Worm (Caenorhabditis elegans): ENCODE measurements around the gene dct-17.

dct-17 gene

DNA sequence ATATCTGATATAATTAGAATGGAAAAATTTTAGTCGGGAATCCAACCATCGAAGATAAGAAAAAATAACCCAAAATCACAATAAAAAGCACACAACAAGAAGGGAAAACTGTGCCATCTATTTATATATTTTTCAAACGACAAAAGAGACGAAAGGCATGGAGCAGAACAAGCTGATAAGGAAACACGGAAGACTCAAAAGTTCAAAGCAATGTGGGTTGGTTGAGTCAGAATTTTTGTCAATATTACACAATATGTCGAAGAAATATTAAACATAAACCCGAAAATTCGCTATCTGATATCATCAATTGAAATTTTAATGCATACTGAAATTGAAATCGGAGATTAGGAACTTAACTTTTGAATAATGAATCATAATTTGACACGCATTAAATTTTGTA, 14.3 kb upstream of the dct-17 start, which contains the start of gene F35E12.9:
F35E12.9 (minus strand) TSS at position 227 of the 400 bp plus-strand sequence.
- TF ChIP-seq him-1 (tag; optimal IDR thresholded peaks at IDR 0.05) (no peak), dao-5 (tag; optimal IDR thresholded peaks at IDR 0.05) (no peak), W03F9.2 (tag; optimal IDR thresholded peaks at IDR 0.05) (no peak)

- TF ChIP-seq W03F9.2 (tag; optimal IDR thresholded peaks at IDR 0.05) (no peak), dao-5 (tag; optimal IDR thresholded peaks at IDR 0.05) (no peak), him-1 (tag; optimal IDR thresholded peaks at IDR 0.05) (no peak)
Observed at ce11 chrV:13739901-13740300, 9.3 kb upstream of the dct-17 start.

ce11 chrV:13738374-13738773, 7.8 kb upstream of the dct-17 start, which contains the start of gene irg-5:
TSS of gene irg-5 (minus strand) at chrV:13738474.
- no peak for TF ChIP-seq W03F9.2 (tag; optimal IDR thresholded peaks at IDR 0.05)
- no peak for TF ChIP-seq dao-5 (tag; optimal IDR thresholded peaks at IDR 0.05)
- TF ChIP-seq him-1 (tag; optimal IDR thresholded peaks at IDR 0.05), result no peak

DNA sequence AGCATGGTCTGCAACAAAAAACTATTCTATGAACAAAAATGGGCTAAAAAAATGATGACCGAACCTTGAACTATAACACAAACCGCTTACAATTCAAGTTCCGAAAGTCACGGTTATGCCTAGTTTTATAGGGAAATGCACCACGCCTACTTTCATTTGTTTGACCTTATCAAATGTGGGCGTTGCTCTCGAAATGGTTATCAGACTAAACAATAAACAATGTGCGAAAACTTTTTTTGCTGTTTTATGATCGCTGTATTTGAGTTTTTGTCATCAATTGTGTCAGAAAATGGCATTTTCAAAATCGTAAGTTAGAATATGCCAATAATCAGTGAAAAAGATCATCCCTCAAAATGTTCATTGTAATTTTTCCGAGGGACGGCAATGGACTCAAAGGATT, 5.6 kb upstream of the dct-17 start, which contains the start of gene F35E12.6:
F35E12.6 (minus strand) TSS at position 101 of the 400 bp plus-strand sequence.
- TF ChIP-seq him-1 (tag; optimal IDR thresholded peaks at IDR 0.05), result no peak
- no peak for TF ChIP-seq W03F9.2 (tag; optimal IDR thresholded peaks at IDR 0.05)
- no peak for TF ChIP-seq dao-5 (tag; optimal IDR thresholded peaks at IDR 0.05)

DNA sequence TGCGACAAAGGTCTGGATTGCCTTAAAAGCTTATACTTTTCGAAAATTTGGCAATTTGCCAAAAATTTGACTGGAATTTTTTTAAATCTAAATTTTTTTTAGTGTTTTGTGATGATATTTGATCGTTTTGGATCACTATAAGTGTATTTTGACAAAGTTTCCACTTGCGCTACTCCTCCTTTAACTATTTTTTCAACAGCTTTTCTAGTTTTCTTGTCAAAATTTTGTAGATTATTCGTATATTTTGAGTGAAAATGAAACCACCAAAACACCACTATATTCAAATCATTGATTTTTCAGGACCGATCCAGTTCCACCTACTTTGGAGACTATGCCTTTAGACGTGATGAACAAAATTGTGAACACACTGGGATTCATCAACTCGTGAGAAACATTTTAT, 5.0 kb downstream of the dct-17 start, which contains the start of gene fbxa-181:
fbxa-181 (plus strand) TSS at position 301 of the 400 bp plus-strand sequence.
- no peak for TF ChIP-seq him-1 (tag; optimal IDR thresholded peaks at IDR 0.05)
- TF ChIP-seq dao-5 (tag; optimal IDR thresholded peaks at IDR 0.05), result no peak
- no peak for TF ChIP-seq W03F9.2 (tag; optimal IDR thresholded peaks at IDR 0.05)

ce11 chrV:13724781-13725180, 5.8 kb downstream of the dct-17 start, which contains the start of gene F35E12.2:
TSS of gene F35E12.2 (minus strand) at chrV:13724881.
- no peak for TF ChIP-seq him-1 (tag; optimal IDR thresholded peaks at IDR 0.05)
- no peak for TF ChIP-seq W03F9.2 (tag; optimal IDR thresholded peaks at IDR 0.05)
- TF ChIP-seq dao-5 (tag; optimal IDR thresholded peaks at IDR 0.05), result no peak

DNA sequence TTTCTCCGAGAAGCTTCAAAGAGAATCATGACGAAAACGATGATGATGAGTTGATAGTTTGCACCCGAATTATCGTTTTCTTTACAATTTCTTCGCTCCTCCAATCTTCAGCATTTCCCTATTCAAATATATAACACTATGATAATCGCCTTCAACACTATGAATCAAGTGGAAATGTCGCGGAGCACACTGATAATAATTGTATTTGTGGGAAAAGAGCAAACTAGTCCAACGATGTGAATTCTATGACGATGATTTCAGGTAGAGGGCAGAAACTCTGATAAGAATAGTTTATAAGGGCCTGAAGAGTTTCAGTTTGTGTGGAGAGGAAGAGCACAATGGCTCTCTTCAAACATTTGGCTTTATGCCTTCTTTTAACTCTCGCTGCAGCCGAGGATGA, 14.1 kb downstream of the dct-17 start, which contains the start of gene T01D3.6:
T01D3.6 (plus strand) TSS at position 294 of the 400 bp plus-strand sequence.
- TF ChIP-seq dao-5 (tag; optimal IDR thresholded peaks at IDR 0.05) (no peak), him-1 (tag; optimal IDR thresholded peaks at IDR 0.05) (no peak), W03F9.2 (tag; optimal IDR thresholded peaks at IDR 0.05) (no peak)

- TF ChIP-seq him-1 (tag; optimal IDR thresholded peaks at IDR 0.05), result peak; percentile 30
- TF ChIP-seq W03F9.2 (tag; optimal IDR thresholded peaks at IDR 0.05), result no peak
Observed at ce11 chrV:13715223-13715686, 15.3 kb downstream of the dct-17 start, which contains the start of gene zipt-9. TSS of gene zipt-9 (minus strand) at chrV:13715273.

- TF ChIP-seq dao-5 (tag; optimal IDR thresholded peaks at IDR 0.05) (no peak), him-1 (tag; optimal IDR thresholded peaks at IDR 0.05) (no peak)
Observed at ce11 chrV:13711060-13711459, 19.5 kb downstream of the dct-17 start, which contains the start of gene srx-96. TSS of gene srx-96 (plus strand) at chrV:13711360.

DNA sequence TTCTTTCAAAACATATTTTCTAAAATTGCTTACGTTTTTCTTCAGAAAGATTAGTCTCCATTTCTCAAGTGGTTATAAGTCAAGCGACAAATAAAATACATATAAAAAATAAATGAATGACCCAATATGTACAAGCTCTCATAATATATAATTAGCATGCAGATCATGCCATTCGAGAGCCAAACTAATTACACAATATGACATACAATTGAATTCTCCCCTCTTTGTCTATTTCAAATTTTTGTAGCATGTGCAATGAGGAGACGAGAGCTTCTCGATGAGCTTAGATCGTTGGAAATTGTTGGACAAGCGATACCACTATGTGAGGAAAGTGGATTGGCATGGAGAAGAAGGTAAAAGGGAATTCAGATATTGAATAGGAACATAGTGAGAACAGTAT, 23.3 kb downstream of the dct-17 start, which contains the start of gene hlh-34:
hlh-34 (minus strand) TSS at position 101 of the 400 bp plus-strand sequence.
- TF ChIP-seq W03F9.2 (tag; optimal IDR thresholded peaks at IDR 0.05), result no peak
- no peak for TF ChIP-seq him-1 (tag; optimal IDR thresholded peaks at IDR 0.05)
- TF ChIP-seq dao-5 (tag; optimal IDR thresholded peaks at IDR 0.05), result no peak

DNA sequence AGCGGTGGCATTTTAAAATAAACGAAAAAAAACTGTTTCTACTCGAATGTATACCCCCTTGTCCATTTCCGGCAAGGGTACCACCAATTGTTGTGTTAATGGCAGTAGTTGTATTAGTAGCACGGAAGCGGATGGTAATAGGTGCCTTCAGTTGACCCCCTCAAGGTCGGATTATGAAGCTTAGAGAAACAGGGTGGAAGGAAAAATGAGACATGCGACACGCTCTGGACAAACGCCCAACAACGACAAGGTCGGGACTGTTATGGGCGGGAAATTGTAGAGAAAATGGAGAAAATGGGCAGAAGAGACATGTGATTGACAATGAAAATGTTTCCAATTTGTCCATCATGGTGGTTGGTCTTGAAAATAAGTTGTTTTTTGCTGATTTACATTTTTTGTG, 26.6 kb downstream of the dct-17 start, which contains the start of gene T01D3.3:
T01D3.3 (plus strand) TSS at position 312 of the 400 bp plus-strand sequence.
- TF ChIP-seq W03F9.2 (tag; optimal IDR thresholded peaks at IDR 0.05) (no peak), dao-5 (tag; optimal IDR thresholded peaks at IDR 0.05) (no peak), him-1 (tag; optimal IDR thresholded peaks at IDR 0.05) (no peak)

DNA sequence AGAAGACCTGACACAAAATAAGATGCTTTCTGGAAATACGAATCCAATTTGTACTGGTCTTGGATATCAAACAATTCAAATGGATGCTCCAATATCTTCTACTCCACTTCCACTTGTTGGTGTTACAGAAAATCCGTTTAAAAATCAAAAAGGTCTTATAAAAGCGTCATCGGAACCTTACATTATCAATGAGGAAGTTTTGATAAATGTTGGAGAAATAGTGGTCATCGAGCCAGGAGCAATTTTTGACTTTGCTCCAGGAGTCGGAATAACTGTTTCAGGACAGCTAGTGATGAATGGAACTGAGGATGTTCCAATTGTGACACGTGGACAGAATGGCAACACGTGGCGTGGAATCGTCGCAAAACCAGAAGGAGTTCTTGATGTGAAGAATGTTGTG, 36.5 kb downstream of the dct-17 start:
- TF ChIP-seq him-1 (tag; optimal IDR thresholded peaks at IDR 0.05) (no peak), W03F9.2 (tag; optimal IDR thresholded peaks at IDR 0.05) (no peak), dao-5 (tag; optimal IDR thresholded peaks at IDR 0.05) (no peak)

DNA sequence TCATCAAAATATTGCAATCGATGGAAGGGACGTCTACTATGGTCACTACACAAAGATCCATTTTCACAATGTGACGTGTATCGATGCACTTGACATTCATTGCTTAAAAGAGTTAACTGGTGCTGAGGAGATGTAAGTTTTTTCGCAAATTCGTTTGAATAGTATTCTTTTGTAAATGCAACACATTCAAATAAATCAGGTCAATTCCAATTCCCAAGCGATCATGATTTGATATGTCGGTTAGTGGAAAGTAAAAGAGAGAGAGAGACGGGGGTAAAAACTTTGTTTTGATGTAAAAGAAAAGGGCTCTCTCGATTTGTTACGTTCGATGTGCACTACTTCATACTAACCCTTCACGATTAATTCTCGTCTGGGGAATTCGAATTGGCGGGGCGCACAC, 40.3 kb downstream of the dct-17 start:
- TF ChIP-seq dao-5 (tag; optimal IDR thresholded peaks at IDR 0.05) (no peak), W03F9.2 (tag; optimal IDR thresholded peaks at IDR 0.05) (no peak), him-1 (tag; optimal IDR thresholded peaks at IDR 0.05) (no peak)

ce11 chrV:13689592-13689991, 41.0 kb downstream of the dct-17 start, which contains the start of gene T01D3.1:
TSS of gene T01D3.1 (plus strand) at chrV:13689892.
- TF ChIP-seq him-1 (tag; optimal IDR thresholded peaks at IDR 0.05) (no peak), dao-5 (tag; optimal IDR thresholded peaks at IDR 0.05) (no peak), W03F9.2 (tag; optimal IDR thresholded peaks at IDR 0.05) (no peak)

ce11 chrV:13687504-13687903, 43.1 kb downstream of the dct-17 start:
- TF ChIP-seq him-1 (tag; optimal IDR thresholded peaks at IDR 0.05) (no peak), dao-5 (tag; optimal IDR thresholded peaks at IDR 0.05) (no peak), W03F9.2 (tag; optimal IDR thresholded peaks at IDR 0.05) (no peak)
